Worm (Caenorhabditis elegans) whole organism, late embryonic: ENCODE data around the gene zim-1.

ENCODE experiments used
- C08G9.2 ChIP-seq: sonication (generic microtip); optimal IDR thresholded peaks from 2 replicates; lab custom pipeline; 2016; ENCODE audit warnings: mild to moderate bottlenecking, missing genetic modification characterization, moderate library complexity, missing compliant biosample characterization
- F13H6.1 ChIP-seq: sonication (generic microtip); optimal IDR thresholded peaks from 2 replicates; lab custom pipeline; 2016; ENCODE audit warnings: missing genetic modification characterization, missing compliant biosample characterization
- K09A11.1 ChIP-seq: sonication (generic microtip); optimal IDR thresholded peaks from 2 replicates; lab custom pipeline; 2017; ENCODE audit warnings: antibody characterized with exemption, mild to moderate bottlenecking, missing genetic modification characterization, missing compliant biosample characterization; ENCODE audit not compliant: insufficient read depth
- T23F11.4 ChIP-seq: fragments of 200-800 bp; sonication (Bioruptor generic); optimal IDR thresholded peaks from 2 replicates; lab custom pipeline; 2018; ENCODE audit warnings: mild to moderate bottlenecking, missing genetic modification characterization, missing compliant biosample characterization
- Y22D7AL.16 ChIP-seq: sonication (generic microtip); optimal IDR thresholded peaks from 2 replicates; lab custom pipeline; 2016; ENCODE audit warnings: missing genetic modification characterization, missing compliant biosample characterization
- ahr-1 ChIP-seq: sonication (generic microtip); optimal IDR thresholded peaks from 2 replicates; lab custom pipeline; 2016; ENCODE audit warnings: missing genetic modification characterization, missing compliant biosample characterization
- ceh-14 ChIP-seq: sonication (generic microtip); optimal IDR thresholded peaks from 2 replicates; lab custom pipeline; 2016; ENCODE audit warnings: missing genotype, missing genetic modification characterization, missing compliant biosample characterization
- ceh-18 ChIP-seq: sonication (generic microtip); optimal IDR thresholded peaks from 2 replicates; lab custom pipeline; 2016; ENCODE audit warnings: missing genetic modification characterization, missing compliant biosample characterization
- ceh-2 ChIP-seq: sonication (generic microtip); optimal IDR thresholded peaks from 2 replicates; lab custom pipeline; 2016; ENCODE audit warnings: missing genotype, missing genetic modification characterization, missing compliant biosample characterization
- ceh-24 ChIP-seq: sonication (generic microtip); optimal IDR thresholded peaks from 2 replicates; lab custom pipeline; 2016; ENCODE audit warnings: mild to moderate bottlenecking, missing genetic modification characterization, missing compliant biosample characterization
- ceh-31 ChIP-seq: sonication (generic microtip); optimal IDR thresholded peaks from 2 replicates; lab custom pipeline; 2016; ENCODE audit warnings: missing genetic modification characterization, missing compliant biosample characterization
- ceh-34 ChIP-seq: sonication (generic microtip); optimal IDR thresholded peaks from 2 replicates; lab custom pipeline; 2016; ENCODE audit warnings: mild to moderate bottlenecking, missing genetic modification characterization, missing compliant biosample characterization
- ceh-48 ChIP-seq: sonication (generic microtip); optimal IDR thresholded peaks from 2 replicates; lab custom pipeline; 2016; ENCODE audit warnings: missing genetic modification characterization, inconsistent platforms, missing compliant biosample characterization
- ceh-6 ChIP-seq: fragments of 200-800 bp; sonication (Bioruptor generic); optimal IDR thresholded peaks from 2 replicates; lab custom pipeline; 2018; ENCODE audit warnings: mild to moderate bottlenecking, missing genetic modification characterization, missing compliant biosample characterization
- dmd-4 ChIP-seq: sonication (generic microtip); optimal IDR thresholded peaks from 2 replicates; lab custom pipeline; 2016; ENCODE audit warnings: borderline replicate concordance, missing genetic modification characterization, missing compliant biosample characterization
- elt-2 ChIP-seq: sonication (generic microtip); optimal IDR thresholded peaks from 2 replicates; lab custom pipeline; 2016; ENCODE audit warnings: missing genetic modification reagents, missing genetic modification characterization, missing compliant biosample characterization
- ets-4 ChIP-seq: sonication (generic microtip); optimal IDR thresholded peaks from 2 replicates; lab custom pipeline; 2016; ENCODE audit warnings: missing genetic modification characterization, missing compliant biosample characterization
- eyg-1 ChIP-seq: sonication (generic microtip); optimal IDR thresholded peaks from 2 replicates; lab custom pipeline; 2016; ENCODE audit warnings: missing genotype, missing genetic modification characterization, missing compliant biosample characterization
- fax-1 ChIP-seq: sonication (generic microtip); optimal IDR thresholded peaks from 2 replicates; lab custom pipeline; 2016; ENCODE audit warnings: missing genotype, missing genetic modification characterization, missing compliant biosample characterization
- fkh-10 ChIP-seq: fragments of 150-350 bp; optimal IDR thresholded peaks from 2 replicates; lab custom pipeline; 2014; ENCODE audit warnings: missing biosample characterization, missing genetic modification reagents, missing genetic modification characterization
- hlh-13 ChIP-seq: fragments of 200-800 bp; sonication (Bioruptor generic); optimal IDR thresholded peaks from 2 replicates; lab custom pipeline; 2018; ENCODE audit warnings: mild to moderate bottlenecking, missing genetic modification characterization, missing compliant biosample characterization
- hlh-15 ChIP-seq: sonication (generic microtip); optimal IDR thresholded peaks from 2 replicates; lab custom pipeline; 2016; ENCODE audit warnings: missing genetic modification characterization, missing compliant biosample characterization
- hlh-30 ChIP-seq: sonication (generic microtip); optimal IDR thresholded peaks from 2 replicates; lab custom pipeline; 2017; ENCODE audit warnings: antibody characterized with exemption, missing genetic modification characterization, missing compliant biosample characterization; ENCODE audit not compliant: insufficient read depth
- hlh-6 ChIP-seq: sonication (generic microtip); optimal IDR thresholded peaks from 2 replicates; lab custom pipeline; 2016; ENCODE audit warnings: missing genotype, missing genetic modification characterization, missing compliant biosample characterization
- lin-11 ChIP-seq: fragments of 200-800 bp; sonication (Bioruptor generic); optimal IDR thresholded peaks from 2 replicates; lab custom pipeline; 2018; ENCODE audit warnings: mild to moderate bottlenecking, missing genetic modification characterization, missing compliant biosample characterization
- madf-2 ChIP-seq: sonication (generic microtip); optimal IDR thresholded peaks from 2 replicates; lab custom pipeline; 2017; ENCODE audit warnings: missing genetic modification characterization, missing compliant biosample characterization
- nfya-1 ChIP-seq: sonication (generic microtip); optimal IDR thresholded peaks from 2 replicates; lab custom pipeline; 2017; ENCODE audit warnings: missing genetic modification characterization, mild to moderate bottlenecking, missing compliant biosample characterization, antibody characterized with exemption, moderate library complexity
- nhr-232 ChIP-seq: sonication (generic microtip); optimal IDR thresholded peaks from 2 replicates; lab custom pipeline; 2016; ENCODE audit warnings: missing genetic modification characterization, missing compliant biosample characterization
- odd-2 ChIP-seq: sonication (generic microtip); optimal IDR thresholded peaks from 2 replicates; lab custom pipeline; 2017; ENCODE audit warnings: antibody characterized with exemption, mild to moderate bottlenecking, missing genetic modification characterization, missing compliant biosample characterization
- pag-3 ChIP-seq: sonication (generic microtip); optimal IDR thresholded peaks from 2 replicates; lab custom pipeline; 2016; ENCODE audit warnings: missing compliant biosample characterization, missing genetic modification characterization, borderline replicate concordance
- pat-9 ChIP-seq: fragments of 200-800 bp; sonication (Bioruptor generic); optimal IDR thresholded peaks from 2 replicates; lab custom pipeline; 2018; ENCODE audit warnings: mild to moderate bottlenecking, missing genetic modification characterization, moderate library complexity, missing compliant biosample characterization
- pha-4 ChIP-seq: fragments of 150-350 bp; optimal IDR thresholded peaks from 2 replicates; lab custom pipeline; 2018; ENCODE audit warnings: missing biosample characterization, missing genetic modification reagents, missing genetic modification characterization
- pqm-1 ChIP-seq: sonication (generic microtip); optimal IDR thresholded peaks from 2 replicates; lab custom pipeline; 2016; ENCODE audit warnings: missing genetic modification characterization, missing compliant biosample characterization
- pros-1 ChIP-seq: fragments of 150-350 bp; optimal IDR thresholded peaks from 2 replicates; lab custom pipeline; 2014; ENCODE audit warnings: missing biosample characterization, missing genetic modification reagents, missing genetic modification characterization
- tbx-2 ChIP-seq: sonication (generic microtip); optimal IDR thresholded peaks from 2 replicates; lab custom pipeline; 2016; ENCODE audit warnings: missing genetic modification characterization, missing compliant biosample characterization
- unc-42 ChIP-seq: sonication (generic microtip); optimal IDR thresholded peaks from 2 replicates; lab custom pipeline; 2016; ENCODE audit warnings: missing genotype, missing genetic modification characterization, missing compliant biosample characterization
- unc-55 ChIP-seq: sonication (generic microtip); optimal IDR thresholded peaks from 2 replicates; lab custom pipeline; 2017; ENCODE audit warnings: missing biosample characterization, missing genetic modification reagents, missing genetic modification characterization
- unc-86 ChIP-seq: sonication (generic microtip); optimal IDR thresholded peaks from 2 replicates; lab custom pipeline; 2016; ENCODE audit warnings: missing genetic modification characterization, missing compliant biosample characterization
- zip-5 ChIP-seq: sonication (generic microtip); optimal IDR thresholded peaks from 2 replicates; lab custom pipeline; 2016; ENCODE audit warnings: missing genetic modification characterization, missing compliant biosample characterization

The zim-1 gene

ce11 chrIV:10546589-10547136 is at the start of gene zim-1:
Gene zim-1 (plus strand): TSS chrIV:10547086.
- TF ChIP-seq pat-9 (tag; lab: Kevin White, UChicago) = no peak
- TF ChIP-seq hlh-15 (tag; lab: Kevin White, UChicago) = no peak
- TF ChIP-seq pros-1 (tag; lab: Kevin White, UChicago) = no peak
- no peak for TF ChIP-seq pqm-1
- TF ChIP-seq ceh-34 (tag; lab: Kevin White, UChicago) = no peak
- TF ChIP-seq K09A11.1 (tag; lab: Kevin White, UChicago) = no peak
- no peak for TF ChIP-seq madf-2 (tag; lab: Kevin White, UChicago)
- TF ChIP-seq elt-2 (tag; lab: Kevin White, UChicago) = no peak
- no peak for TF ChIP-seq ceh-48 (tag; lab: Kevin White, UChicago)
- TF ChIP-seq ahr-1 (tag; lab: Kevin White, UChicago) = no peak
- no peak for TF ChIP-seq odd-2 (tag; lab: Kevin White, UChicago)
- TF ChIP-seq ceh-2 = no peak
- TF ChIP-seq fax-1 (tag; lab: Kevin White, UChicago) = no peak
- TF ChIP-seq, all 69 proteins: peak for 0

DNA sequence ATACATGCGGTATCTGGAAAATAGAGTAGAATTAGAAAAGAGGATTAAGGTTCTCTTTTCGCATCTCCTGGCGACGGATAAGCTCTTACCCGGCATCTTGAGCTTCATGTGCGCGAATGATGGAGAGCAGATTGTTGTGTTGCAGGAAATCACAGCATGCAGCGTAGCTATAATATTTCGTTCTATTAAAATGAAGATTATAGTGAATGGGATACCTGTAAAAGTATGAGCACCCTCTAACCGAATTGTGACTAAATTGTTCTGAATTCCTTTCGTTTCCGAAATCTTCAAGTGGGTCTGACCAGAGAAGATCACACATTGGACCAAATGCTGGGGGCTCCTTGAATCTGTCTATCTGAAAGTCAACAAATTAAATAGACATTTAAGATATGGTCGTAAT is 48.5 kb upstream of the zim-1 start:
- no peak for TF ChIP-seq F13H6.1 (tag; lab: Kevin White, UChicago)
- TF ChIP-seq hlh-30 (tag; lab: Kevin White, UChicago) = no peak
- TF ChIP-seq unc-86 (tag; lab: Kevin White, UChicago) = no peak
- TF ChIP-seq Y22D7AL.16 (tag; lab: Kevin White, UChicago) = no peak
- no peak for TF ChIP-seq ceh-48 (tag; lab: Kevin White, UChicago)
- TF ChIP-seq pat-9 (tag; lab: Kevin White, UChicago) = no peak
- no peak for TF ChIP-seq lin-11
- TF ChIP-seq hlh-6 (tag; lab: Kevin White, UChicago) = no peak
- TF ChIP-seq T23F11.4 (GFP tag; lab: Kevin White, UChicago) = no peak

DNA sequence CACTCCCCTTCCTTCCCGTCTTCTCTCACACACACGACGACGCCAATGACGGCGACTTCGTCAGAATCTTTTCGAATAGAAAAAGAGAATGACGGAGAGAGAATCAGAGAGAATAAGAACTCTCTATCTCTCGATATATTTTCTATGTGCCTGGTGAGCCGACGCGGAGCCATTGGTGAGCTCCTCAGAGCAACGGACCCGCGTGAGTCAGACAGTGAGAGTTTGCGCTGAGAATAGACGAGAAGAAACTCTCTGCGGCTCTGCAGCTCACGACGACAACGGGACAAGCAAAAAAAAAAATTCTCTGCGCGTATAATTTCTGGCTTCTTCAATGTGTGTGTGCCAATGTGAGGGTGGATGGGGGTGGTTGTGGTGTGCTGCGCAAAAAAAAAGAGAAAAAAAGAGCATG is 46.9 kb upstream of the zim-1 start:
- TF ChIP-seq unc-55 (GFP tag; lab: Kevin White, UChicago) (peak; percentile 51), pag-3 (no peak), ceh-14 (tag; lab: Kevin White, UChicago) (peak; percentile 49), tbx-2 (tag; lab: Kevin White, UChicago) (peak; percentile 11), zip-5 (no peak), ceh-24 (no peak), fax-1 (tag; lab: Kevin White, UChicago) (peak; percentile 36), pha-4 (tag; lab: Kevin White, UChicago) (no peak), unc-42 (tag; lab: Kevin White, UChicago) (peak; percentile 15), ceh-18 (tag; lab: Kevin White, UChicago) (peak; percentile 63), nfya-1 (peak; percentile 70), ceh-31 (tag; lab: Kevin White, UChicago) (peak; percentile 66)

DNA sequence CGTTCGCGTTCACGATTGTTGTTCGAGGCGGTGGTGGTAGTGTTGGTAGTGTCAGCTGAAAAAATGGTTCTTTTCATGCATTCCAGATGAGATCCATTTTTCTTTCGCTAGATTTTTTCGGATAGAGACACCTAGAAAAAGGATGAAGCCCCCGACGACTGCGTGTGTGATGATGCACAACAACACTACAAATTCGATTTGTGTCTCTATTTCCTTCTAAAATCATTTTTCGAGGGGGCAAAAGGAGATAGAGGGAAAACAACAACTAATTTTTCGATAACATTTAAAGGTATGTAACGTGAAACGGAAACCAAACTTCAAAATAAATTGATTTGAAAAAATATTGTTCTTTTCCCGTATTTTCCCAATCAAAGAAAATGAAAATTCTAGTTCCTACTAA is 46.4 kb upstream of the zim-1 start:
- TF ChIP-seq unc-42 (tag; lab: Kevin White, UChicago) (peak; percentile 80), ceh-6 (no peak), fax-1 (tag; lab: Kevin White, UChicago) (no peak), elt-2 (tag; lab: Kevin White, UChicago) (no peak), ceh-48 (tag; lab: Kevin White, UChicago) (no peak)

DNA sequence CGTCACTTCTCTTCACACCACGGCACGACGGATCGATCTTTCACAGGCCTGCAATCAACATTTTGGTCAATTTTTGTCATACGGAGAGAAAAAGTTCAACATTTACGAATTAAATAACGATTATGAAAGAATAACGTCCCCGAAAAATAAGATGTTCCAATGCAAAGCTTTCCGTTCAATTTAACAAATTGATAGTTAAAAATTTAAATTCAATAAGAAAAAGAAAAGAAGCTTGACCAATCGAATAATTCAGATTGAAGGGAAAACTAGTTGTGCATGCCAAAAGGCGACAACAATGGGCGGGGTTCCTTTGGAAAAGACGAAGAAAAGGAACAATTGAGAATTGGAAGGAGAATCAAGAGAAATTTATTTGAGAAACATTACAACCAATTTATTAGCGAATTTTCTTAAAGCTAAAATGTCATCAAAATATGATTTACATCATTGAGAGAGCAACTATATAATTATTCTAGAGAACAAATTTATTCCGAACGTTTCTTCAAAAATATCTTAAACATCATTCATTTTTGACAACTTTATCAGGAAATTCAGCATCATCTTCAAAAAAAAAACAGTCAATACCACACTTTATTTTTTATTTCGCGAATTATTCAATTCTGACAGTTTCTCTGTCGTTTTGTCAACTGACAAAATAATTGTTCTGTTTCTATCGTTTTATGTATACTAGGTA is 45.2 kb upstream of the zim-1 start, which contains the start of gene tax-6:
tax-6 (minus strand) TSS at position 51 of the 691 bp plus-strand sequence.
- TF ChIP-seq unc-86 (tag; lab: Kevin White, UChicago) (no peak), odd-2 (tag; lab: Kevin White, UChicago) (no peak), nfya-1 (no peak), C08G9.2 (no peak), hlh-13 (GFP tag; lab: Kevin White, UChicago) (no peak), hlh-30 (tag; lab: Kevin White, UChicago) (no peak), Y22D7AL.16 (tag; lab: Kevin White, UChicago) (no peak), eyg-1 (tag; lab: Kevin White, UChicago) (no peak), fkh-10 (GFP tag; lab: Kevin White, UChicago) (no peak), nhr-232 (tag; lab: Kevin White, UChicago) (no peak), ets-4 (tag; lab: Kevin White, UChicago) (no peak), dmd-4 (tag; lab: Kevin White, UChicago) (no peak), unc-55 (GFP tag; lab: Kevin White, UChicago) (no peak)
